Fruit fly (Drosophila melanogaster) ovary, adult (tissue): ENCODE results near the gene Cyfip.

Experiments used
- CG17801 ChIP-seq: fragments of 200-800 bp; optimal IDR thresholded peaks from 2 replicates; lab custom pipeline; 2019; ENCODE audit warnings: missing biosample characterization, mild to moderate bottlenecking, missing genetic modification characterization, moderate library complexity; ENCODE audit not compliant: partially characterized antibody

Gene Cyfip

DNA sequence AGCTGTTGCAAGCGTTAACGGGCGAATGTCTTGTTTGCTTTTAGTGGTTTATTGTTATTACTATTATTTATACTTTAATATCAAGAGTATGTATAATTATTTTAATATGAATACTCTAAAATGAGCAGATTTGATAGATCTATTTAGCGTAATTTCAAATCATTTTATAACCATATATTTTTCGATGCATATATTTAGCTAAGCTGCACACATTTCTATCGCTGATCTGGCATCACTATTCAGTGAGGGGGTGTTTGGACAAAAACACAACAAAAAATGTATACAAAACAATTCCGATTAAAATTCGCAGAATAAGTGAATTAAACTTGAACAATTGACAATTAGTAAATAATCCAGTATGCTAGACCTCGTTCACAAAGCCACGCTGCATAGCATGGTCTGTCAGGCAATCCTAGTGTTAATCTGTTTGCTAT, 17.9 kb downstream of the Cyfip start, which contains the start of the genes Trs33 and Tmtc4:
Trs33 (minus strand) TSS at position 3 of the 434 bp plus-strand sequence.
Tmtc4 (plus strand) TSS at position 233 of the 434 bp plus-strand sequence.
- TF ChIP-seq CG17801 (GFP tag; lab: Kevin White, UChicago), result peak; percentile 57

DNA sequence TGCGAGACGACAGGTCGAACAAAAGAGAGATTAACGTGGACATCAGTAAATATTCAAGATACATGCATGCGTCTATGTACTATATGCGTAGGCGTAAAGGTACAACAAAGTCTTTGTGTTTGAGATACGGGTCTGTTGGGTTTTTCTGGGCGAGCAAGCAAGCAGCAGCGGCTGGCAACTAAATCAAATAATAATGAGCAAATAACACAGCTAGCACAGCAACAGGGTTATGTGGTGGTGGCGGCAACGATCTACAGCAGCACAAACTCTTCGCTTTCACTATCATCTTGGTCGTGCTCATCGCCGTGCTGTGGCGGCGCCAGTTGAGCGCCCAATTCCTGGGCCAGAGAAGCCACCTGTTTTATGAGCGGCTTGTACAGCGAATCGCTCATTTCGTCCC, 21.0 kb downstream of the Cyfip start:
- no peak for TF ChIP-seq CG17801 (GFP tag; lab: Kevin White, UChicago)

DNA sequence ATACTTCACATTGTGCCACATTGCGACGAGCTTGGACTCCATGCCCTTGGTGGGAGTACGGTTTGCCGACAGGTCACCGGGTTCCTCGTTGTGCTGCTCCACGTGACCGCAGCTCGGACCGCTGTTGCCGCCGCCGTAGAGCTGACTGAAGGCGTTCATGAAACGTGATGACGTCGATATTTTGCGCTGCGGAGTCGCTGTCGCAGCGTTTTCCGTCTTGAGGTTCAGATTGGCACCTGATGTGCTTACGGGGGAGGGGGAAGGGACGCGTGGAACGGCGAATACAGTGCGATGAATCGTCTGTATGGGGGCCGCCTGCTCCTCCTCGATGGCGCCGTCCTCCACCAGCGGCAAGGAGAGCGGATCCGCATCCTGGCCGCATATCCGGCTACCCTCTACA, 23.1 kb downstream of the Cyfip start:
- no peak for TF ChIP-seq CG17801 (GFP tag; lab: Kevin White, UChicago)

DNA sequence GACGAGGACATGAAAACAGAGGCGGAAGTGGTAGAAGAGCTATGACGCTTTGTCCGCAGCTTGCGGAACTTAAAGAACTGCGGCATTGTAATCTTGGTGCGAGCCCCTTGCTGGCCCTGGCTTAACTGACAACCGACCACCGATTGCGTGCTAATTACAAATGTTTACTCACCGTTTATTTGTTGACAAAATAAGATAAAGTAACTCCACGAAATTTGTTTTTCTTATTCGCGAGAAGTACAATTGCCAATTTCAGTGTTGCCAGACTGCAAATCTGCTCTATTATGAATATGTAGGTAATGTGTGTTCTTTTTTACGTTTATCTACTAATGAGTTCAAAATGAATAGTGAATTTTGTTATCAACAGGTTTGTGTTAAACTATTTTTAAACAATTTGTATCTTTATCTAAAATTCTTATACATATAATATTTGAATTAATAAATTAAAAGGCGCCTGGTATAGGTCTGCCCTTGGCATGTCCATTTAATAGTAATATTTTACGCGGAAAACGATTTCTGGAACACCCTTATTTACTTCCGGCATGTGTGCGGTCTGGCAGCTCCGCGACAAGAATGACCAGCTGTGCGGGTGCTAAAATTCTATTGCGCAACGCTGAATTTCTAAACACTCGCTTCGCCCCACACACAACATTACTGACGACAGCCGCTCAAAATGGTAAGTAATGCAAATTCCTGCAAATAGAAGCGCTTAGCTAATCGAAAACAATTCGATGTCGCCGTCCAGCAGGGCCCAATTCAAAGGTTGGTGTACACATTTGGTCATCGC, 23.8 kb downstream of the Cyfip start, which contains the start of the genes Atg4b and Hibch:
Atg4b (minus strand) TSS at position 280 of the 787 bp plus-strand sequence.
Hibch (plus strand) TSS at position 585 of the 787 bp plus-strand sequence.
- peak; percentile 90 for TF ChIP-seq CG17801 (GFP tag; lab: Kevin White, UChicago)

DNA sequence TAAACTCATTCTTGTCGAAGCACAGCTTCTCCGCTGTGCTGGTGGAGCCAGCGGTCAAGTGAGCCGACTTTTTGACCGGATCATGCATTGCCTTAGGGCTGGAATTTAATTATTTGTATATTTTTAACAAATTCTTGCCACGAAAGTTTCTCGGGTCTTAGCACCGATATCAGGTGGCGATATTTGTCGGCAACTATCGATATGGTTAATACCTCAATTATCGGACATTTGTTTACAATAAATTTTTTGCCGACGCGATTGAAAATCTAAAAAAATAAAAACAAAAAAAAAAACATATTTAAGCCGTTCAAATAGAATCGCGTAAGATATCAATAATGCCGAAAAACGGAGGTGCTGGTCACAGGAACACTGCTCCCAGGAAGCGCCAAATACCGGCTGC, 28.4 kb downstream of the Cyfip start, which contains the start of the genes Cog2 and Trax:
Cog2 (minus strand) TSS at position 168 of the 400 bp plus-strand sequence.
Trax (plus strand) TSS at position 203 of the 400 bp plus-strand sequence.
- peak; percentile 65 for TF ChIP-seq CG17801 (GFP tag; lab: Kevin White, UChicago)

DNA sequence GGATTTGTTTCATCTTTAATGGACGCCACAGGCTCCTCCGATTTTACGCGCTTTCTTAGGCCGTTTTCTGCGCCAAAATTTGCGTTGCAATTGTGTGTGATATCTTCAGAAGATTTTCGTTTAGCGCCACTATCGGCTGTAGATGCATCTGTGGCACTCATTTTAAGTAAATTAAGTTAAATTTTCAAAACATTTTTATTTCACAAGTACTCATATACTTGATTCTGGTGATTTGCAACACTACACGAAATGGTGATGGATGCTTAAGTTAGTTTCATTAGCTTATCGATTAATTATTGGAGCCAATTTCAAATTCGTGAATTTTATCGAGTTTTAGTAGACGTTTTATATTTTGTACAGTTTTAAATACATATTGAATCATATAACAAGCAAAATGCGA, 30.5 kb downstream of the Cyfip start, which contains the start of gene CG6171:
CG6171 (minus strand) TSS at position 250 of the 400 bp plus-strand sequence.
- TF ChIP-seq CG17801 (GFP tag; lab: Kevin White, UChicago), result peak; percentile 10

DNA sequence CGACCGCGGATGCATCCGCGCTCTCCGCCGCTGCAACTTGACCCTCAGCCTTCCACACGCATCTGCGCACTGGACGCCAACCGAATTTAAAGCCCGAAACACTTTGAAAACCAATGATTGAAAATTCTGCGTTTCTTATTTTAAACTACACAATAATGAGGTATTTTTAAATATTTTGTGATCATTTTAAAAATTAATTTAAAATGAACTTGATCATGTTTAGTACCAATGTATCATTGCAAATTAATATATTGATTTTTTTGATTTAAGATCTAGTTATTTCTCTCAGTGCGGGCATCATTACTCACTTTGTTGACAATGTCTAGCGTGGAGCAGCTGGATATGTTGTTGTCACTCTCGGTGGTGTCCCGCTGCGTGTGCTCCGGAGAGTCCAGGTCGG, 33.8 kb downstream of the Cyfip start:
- TF ChIP-seq CG17801 (GFP tag; lab: Kevin White, UChicago), result peak; percentile 6

DNA sequence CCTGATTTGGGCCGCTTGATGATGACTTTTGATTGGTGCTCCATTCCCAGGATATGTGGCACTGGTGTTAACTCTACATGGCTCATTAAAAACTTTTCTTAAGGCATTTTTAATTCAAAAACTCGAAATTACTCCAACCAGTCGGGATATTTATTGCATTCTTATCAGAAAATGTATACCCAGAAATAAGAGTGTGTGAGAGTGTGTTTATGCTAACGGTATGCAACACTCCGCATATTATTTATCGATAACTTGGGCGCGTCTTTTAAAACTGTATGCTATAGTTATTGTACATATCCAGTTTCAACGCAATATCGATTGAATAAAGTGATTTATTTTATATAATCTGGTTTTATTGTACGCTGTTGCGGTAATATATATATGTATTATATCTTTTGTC, 34.4 kb downstream of the Cyfip start, which contains the start of gene CG34404:
CG34404 (minus strand) TSS at position 189 of the 400 bp plus-strand sequence.
- TF ChIP-seq CG17801 (GFP tag; lab: Kevin White, UChicago), result no peak

DNA sequence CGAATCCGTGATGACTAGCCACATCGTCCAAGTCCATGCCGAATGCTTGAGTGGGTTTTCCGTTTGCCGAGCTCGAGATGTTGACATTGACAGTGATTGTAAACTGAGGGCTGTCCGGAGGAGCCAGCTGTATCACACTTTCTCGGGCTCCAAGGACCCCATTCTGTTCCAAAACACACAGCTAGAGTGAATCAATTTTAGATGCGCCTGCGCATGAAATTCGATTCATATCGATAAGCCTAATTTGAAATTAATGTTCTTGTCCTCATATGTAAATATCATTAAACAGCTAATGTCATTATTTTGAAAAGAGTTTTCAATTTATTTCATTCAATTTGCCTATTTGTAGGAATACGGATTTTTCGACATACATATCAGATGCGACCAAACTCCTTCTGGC, 36.7 kb downstream of the Cyfip start, which contains the start of gene CG14868:
CG14868 (minus strand) TSS at position 204 of the 400 bp plus-strand sequence.
- no peak for TF ChIP-seq CG17801 (GFP tag; lab: Kevin White, UChicago)

DNA sequence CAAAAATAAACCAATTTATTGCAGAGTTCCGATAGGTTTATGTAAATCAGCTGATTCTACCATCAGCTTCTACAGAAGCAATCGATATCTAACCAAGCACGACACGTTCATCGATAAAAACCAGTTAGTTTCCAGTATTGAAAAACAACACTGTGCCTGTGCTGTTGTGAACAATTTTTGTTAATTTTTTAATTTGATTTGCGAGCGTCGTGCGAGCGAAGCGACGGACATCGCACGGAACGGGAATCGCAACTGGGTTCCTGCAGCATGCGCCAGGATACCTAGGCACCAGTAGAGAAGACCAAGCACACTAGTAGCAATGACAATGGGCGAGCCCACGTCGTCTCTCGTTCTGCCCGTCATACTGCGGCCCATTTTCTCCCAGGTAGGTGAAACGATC, 38.8 kb downstream of the Cyfip start, which contains the start of the genes Ccm3 and CG6136:
Ccm3 (plus strand) TSS at position 125 of the 400 bp plus-strand sequence.
CG6136 (minus strand) TSS at position 380 of the 400 bp plus-strand sequence.
- peak; percentile 67 for TF ChIP-seq CG17801 (GFP tag; lab: Kevin White, UChicago)

DNA sequence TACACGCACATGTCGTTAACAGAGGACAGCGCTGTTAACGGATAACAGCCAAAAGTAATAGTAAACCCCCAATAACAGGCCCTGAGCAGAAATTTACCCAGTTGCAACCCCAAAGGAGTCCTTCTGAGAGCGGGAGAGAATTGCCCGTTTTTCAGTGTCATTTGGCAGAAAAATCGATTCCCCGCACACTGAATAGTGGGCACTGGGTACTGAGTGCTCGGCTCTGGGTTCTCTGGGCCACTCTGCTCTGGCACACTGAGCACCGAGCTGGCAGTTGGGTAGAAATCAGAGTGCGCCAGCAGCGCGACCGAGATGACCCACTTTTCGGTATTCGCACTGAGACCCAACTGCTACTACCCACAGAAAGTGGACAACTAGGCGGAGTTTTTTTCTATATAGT, 41.3 kb downstream of the Cyfip start, which contains the start of gene Rbp:
Rbp (plus strand) TSS at position 239 of the 400 bp plus-strand sequence.
- no peak for TF ChIP-seq CG17801 (GFP tag; lab: Kevin White, UChicago)

DNA sequence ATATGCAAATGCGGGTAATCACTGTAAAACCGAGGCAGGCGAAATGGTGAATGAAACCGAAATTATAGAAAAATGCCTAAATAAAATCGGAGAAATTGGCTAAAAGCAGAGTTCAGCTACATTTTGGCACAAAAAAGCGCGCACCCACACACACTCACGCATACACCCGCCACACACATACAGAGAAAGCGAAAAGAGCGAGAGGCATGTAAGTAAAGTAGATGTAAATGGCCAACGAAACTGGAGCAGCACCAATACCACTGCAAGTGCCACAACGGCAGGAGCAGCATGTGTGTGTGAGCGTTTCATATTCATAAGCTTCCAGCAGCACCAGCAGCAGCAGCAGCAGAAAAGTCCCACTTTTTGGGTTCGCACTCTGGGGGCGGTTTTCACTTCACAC, 42.4 kb downstream of the Cyfip start:
- no peak for TF ChIP-seq CG17801 (GFP tag; lab: Kevin White, UChicago)

DNA sequence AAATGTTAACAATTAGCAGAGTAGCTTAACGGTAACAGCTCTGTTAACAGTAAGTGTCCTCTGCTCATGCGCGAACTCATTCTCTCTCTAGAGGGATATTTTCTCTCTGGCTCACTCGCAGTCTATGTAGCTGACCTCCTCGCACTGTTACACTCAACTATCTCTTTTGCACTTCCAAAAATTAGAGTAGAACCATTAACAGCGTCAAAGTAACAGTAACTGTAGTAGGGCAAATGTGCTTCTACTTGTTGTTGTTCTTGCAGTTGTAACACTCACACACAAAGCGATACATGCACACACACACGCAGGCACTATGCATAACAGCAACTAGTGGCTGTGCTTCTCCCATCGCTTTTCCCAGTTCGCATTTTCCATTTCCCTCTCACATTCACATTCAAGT, 46.0 kb downstream of the Cyfip start:
- TF ChIP-seq CG17801 (GFP tag; lab: Kevin White, UChicago), result no peak

DNA sequence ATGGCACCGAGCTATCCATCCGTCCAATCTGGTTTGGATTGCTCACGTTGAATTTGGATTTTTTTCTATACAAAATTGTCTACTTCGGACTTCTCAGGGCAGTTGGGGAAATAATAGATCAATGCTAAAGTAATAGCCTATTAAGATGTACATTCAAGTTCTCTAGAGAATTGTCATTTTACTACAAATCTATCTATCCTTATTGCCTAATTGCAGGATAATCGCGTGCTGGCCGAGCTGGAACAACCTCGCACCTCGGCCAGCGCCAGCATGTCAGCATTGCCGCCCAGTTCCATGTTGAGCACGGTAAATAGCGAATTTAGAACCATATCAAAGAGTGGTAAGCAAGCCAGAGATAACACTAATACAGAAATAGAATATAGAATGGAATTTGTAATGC, 49.8 kb downstream of the Cyfip start, which contains the start of gene h-cup:
h-cup (minus strand) TSS at position 101 of the 400 bp plus-strand sequence.
- no peak for TF ChIP-seq CG17801 (GFP tag; lab: Kevin White, UChicago)
